Worm (Caenorhabditis elegans) whole organism, L4 larva: ENCODE results near the gene grd-6.

Experiments
- F10B5.3 ChIP-seq: sonication (generic microtip); optimal IDR thresholded peaks from 2 replicates; lab custom pipeline; 2016; ENCODE audit warnings: mild to moderate bottlenecking, missing genetic modification characterization, missing compliant biosample characterization
- Y48G9A.11 ChIP-seq: fragments of 200-800 bp; sonication (Bioruptor generic); IDR thresholded peaks from 2 replicates; pipeline ENCODE4 v1.3.6; 2022; ENCODE audit warnings: missing genetic modification reagents, missing genetic modification characterization, missing compliant biosample characterization
- Y5F2A.4 ChIP-seq: fragments of 200-800 bp; sonication (Bioruptor generic); optimal IDR thresholded peaks from 2 replicates; lab custom pipeline; 2018; ENCODE audit warnings: mild to moderate bottlenecking, missing genetic modification characterization, missing compliant biosample characterization
- ZK546.5 ChIP-seq, 2 experiments: sonication (generic microtip); optimal IDR thresholded peaks; 2 replicates each; lab custom pipeline; 2017; ENCODE audit warnings: missing biosample characterization in 2 of 2, missing genetic modification characterization in 2 of 2
- aha-1 ChIP-seq: fragments of 150-350 bp; peaks from one replicate; lab custom pipeline; 2014; ENCODE audit warnings: missing biosample characterization, missing genetic modification characterization
- ceh-44 ChIP-seq: fragments of 200-800 bp; sonication (Bioruptor generic); IDR thresholded peaks from 2 replicates; pipeline ENCODE4 v1.3.6; 2022; ENCODE audit warnings: missing genetic modification reagents, missing genetic modification characterization, missing compliant biosample characterization
- ctbp-1 ChIP-seq: fragments of 200-800 bp; sonication (Bioruptor generic); IDR thresholded peaks from 2 replicates; pipeline ENCODE4 v1.3.6; 2022; ENCODE audit warnings: missing genetic modification reagents, missing genetic modification characterization, missing compliant biosample characterization
- dmd-6 ChIP-seq: fragments of 200-800 bp; sonication (Bioruptor generic); IDR thresholded peaks from 2 replicates; pipeline ENCODE4 v1.3.6; 2022; ENCODE audit warnings: missing genetic modification reagents, missing genetic modification characterization, missing compliant biosample characterization
- dmd-8 ChIP-seq: fragments of 200-800 bp; sonication (Bioruptor generic); IDR thresholded peaks from 2 replicates; pipeline ENCODE4 v1.3.6; 2022; ENCODE audit warnings: missing genetic modification characterization, missing compliant biosample characterization
- dpl-1 ChIP-seq: fragments of 150-350 bp; optimal IDR thresholded peaks from 2 replicates; lab custom pipeline; 2014; ENCODE audit warnings: missing biosample characterization, missing genetic modification reagents, missing genetic modification characterization
- dve-1 ChIP-seq: sonication (generic microtip); optimal IDR thresholded peaks from 2 replicates; lab custom pipeline; 2017; ENCODE audit warnings: antibody characterized with exemption, mild to moderate bottlenecking, missing genetic modification characterization, missing compliant biosample characterization; ENCODE audit not compliant: insufficient read depth
- egl-43 ChIP-seq: fragments of 200-800 bp; sonication (Bioruptor generic); IDR thresholded peaks from 2 replicates; pipeline ENCODE4 v1.3.6; 2022; ENCODE audit warnings: missing genetic modification reagents, missing genetic modification characterization, missing compliant biosample characterization
- fkh-10 ChIP-seq: fragments of 150-350 bp; optimal IDR thresholded peaks from 2 replicates; lab custom pipeline; 2014; ENCODE audit warnings: missing biosample characterization, missing genetic modification reagents, missing genetic modification characterization
- fos-1 ChIP-seq: fragments of 150-350 bp; optimal IDR thresholded peaks from 2 replicates; lab custom pipeline; 2014; ENCODE audit warnings: missing biosample characterization, missing genetic modification characterization
- hif-1 ChIP-seq, 2 experiments: sonication (generic microtip); optimal IDR thresholded peaks; 2 replicates each; lab custom pipeline; 2016 to 2017; ENCODE audit warnings: missing compliant biosample characterization in 2 of 2, missing genetic modification characterization in 2 of 2, missing genetic modification reagents in 2 of 2, missing genotype in 2 of 2, mild to moderate bottlenecking in 1 of 2
- lin-1 ChIP-seq: fragments of 200-800 bp; sonication (Bioruptor generic); IDR thresholded peaks from 2 replicates; pipeline ENCODE4 v1.3.6; 2022; ENCODE audit warnings: missing genetic modification reagents, missing genetic modification characterization, missing compliant biosample characterization
- lin-15B ChIP-seq: fragments of 150-350 bp; sonication (generic microtip); optimal IDR thresholded peaks from 3 replicates; lab custom pipeline; 2014; ENCODE audit warnings: missing biosample characterization, missing genetic modification characterization
- lin-39 ChIP-seq: fragments of 150-350 bp; optimal IDR thresholded peaks from 2 replicates; lab custom pipeline; 2014; ENCODE audit warnings: missing biosample characterization, missing genetic modification reagents, missing genetic modification characterization
- lir-3 ChIP-seq: sonication (generic microtip); optimal IDR thresholded peaks from 2 replicates; lab custom pipeline; 2016; ENCODE audit warnings: mild to moderate bottlenecking, missing genetic modification characterization, missing compliant biosample characterization
- lsy-2 ChIP-seq, 2 experiments: fragments of 150-350 bp in 1 of 2; sonication (generic microtip) in 1 of 2; optimal IDR thresholded peaks; 2 replicates each; lab custom pipeline; 2014 to 2017; ENCODE audit warnings: missing biosample characterization in 2 of 2, missing genetic modification characterization in 2 of 2
- madf-9 ChIP-seq: fragments of 200-800 bp; sonication (Bioruptor generic); conservative IDR thresholded peaks from 2 replicates; pipeline ENCODE4 v1.3.6; 2022; ENCODE audit warnings: missing genetic modification reagents, missing genetic modification characterization, missing compliant biosample characterization
- mdl-1 ChIP-seq, 2 experiments: fragments of 150-350 bp in 1 of 2; sonication (generic microtip) in 1 of 2; optimal IDR thresholded peaks; 2 replicates each; lab custom pipeline; 2014 to 2017; ENCODE audit warnings: missing biosample characterization in 2 of 2, missing genetic modification characterization in 2 of 2
- mdt-29 ChIP-seq: fragments of 200-800 bp; sonication (Bioruptor generic); IDR thresholded peaks from 2 replicates; pipeline ENCODE4 v1.3.6; 2022; ENCODE audit warnings: missing genetic modification reagents, missing genetic modification characterization, missing compliant biosample characterization
- mep-1 ChIP-seq: fragments of 150-350 bp; sonication (generic microtip); optimal IDR thresholded peaks from 3 replicates; lab custom pipeline; 2014; ENCODE audit warnings: missing biosample characterization, missing genetic modification characterization
- mes-2 ChIP-seq: sonication (generic microtip); optimal IDR thresholded peaks from 2 replicates; lab custom pipeline; 2016; ENCODE audit warnings: missing genotype, mild to moderate bottlenecking, missing genetic modification characterization, missing compliant biosample characterization; ENCODE audit not compliant: poor library complexity, severe bottlenecking
- mxl-3 ChIP-seq: fragments of 200-800 bp; sonication (Bioruptor generic); optimal IDR thresholded peaks from 2 replicates; lab custom pipeline; 2018; ENCODE audit warnings: mild to moderate bottlenecking, missing genetic modification characterization, missing compliant biosample characterization
- nhr-10 ChIP-seq: fragments of 150-350 bp; optimal IDR thresholded peaks from 2 replicates; lab custom pipeline; 2014; ENCODE audit warnings: missing biosample characterization, missing genetic modification characterization
- nhr-11 ChIP-seq: fragments of 150-350 bp; optimal IDR thresholded peaks from 2 replicates; lab custom pipeline; 2014; ENCODE audit warnings: missing biosample characterization, missing genetic modification characterization
- nhr-111 ChIP-seq: fragments of 200-800 bp; sonication (Bioruptor generic); optimal IDR thresholded peaks from 2 replicates; lab custom pipeline; 2018; ENCODE audit warnings: mild to moderate bottlenecking, missing genetic modification characterization, missing compliant biosample characterization
- nhr-42 ChIP-seq: fragments of 200-800 bp; sonication (Bioruptor generic); IDR thresholded peaks from 2 replicates; pipeline ENCODE4 v1.3.6; 2022; ENCODE audit warnings: missing genetic modification characterization, missing compliant biosample characterization
- nhr-6 ChIP-seq: fragments of 150-350 bp; optimal IDR thresholded peaks from 2 replicates; lab custom pipeline; 2014; ENCODE audit warnings: missing biosample characterization, missing genetic modification characterization
- nhr-76 ChIP-seq: fragments of 150-350 bp; optimal IDR thresholded peaks from 2 replicates; lab custom pipeline; 2014; ENCODE audit warnings: missing biosample characterization, missing genetic modification characterization
- rbr-2 ChIP-seq: sonication (generic microtip); optimal IDR thresholded peaks from 2 replicates; lab custom pipeline; 2016; ENCODE audit warnings: missing genotype, missing genetic modification characterization, missing compliant biosample characterization
- sdz-12 ChIP-seq: fragments of 200-800 bp; sonication (Bioruptor generic); optimal IDR thresholded peaks from 2 replicates; lab custom pipeline; 2018; ENCODE audit warnings: mild to moderate bottlenecking, missing genetic modification characterization, missing compliant biosample characterization
- set-16 ChIP-seq: fragments of 200-800 bp; sonication (Bioruptor generic); IDR thresholded peaks from 2 replicates; pipeline ENCODE4 v1.3.6; 2022; ENCODE audit warnings: missing genetic modification reagents, missing genetic modification characterization, missing compliant biosample characterization
- snpc-4 ChIP-seq: fragments of 150-350 bp; optimal IDR thresholded peaks from 2 replicates; lab custom pipeline; 2014; ENCODE audit warnings: missing biosample characterization, missing genetic modification characterization
- spr-3 ChIP-seq: fragments of 200-800 bp; sonication (Bioruptor generic); optimal IDR thresholded peaks from 2 replicates; lab custom pipeline; 2018; ENCODE audit warnings: mild to moderate bottlenecking, missing genetic modification characterization, missing compliant biosample characterization
- unc-130 ChIP-seq: sonication (generic microtip); optimal IDR thresholded peaks from 2 replicates; lab custom pipeline; 2016; ENCODE audit warnings: missing genetic modification reagents, missing genetic modification characterization, missing compliant biosample characterization
- unc-39 ChIP-seq: sonication (generic microtip); optimal IDR thresholded peaks from 2 replicates; lab custom pipeline; 2017; ENCODE audit warnings: missing biosample characterization, missing genetic modification characterization
- unc-62 ChIP-seq, 3 experiments: fragments of 150-350 bp in 1 of 3; sonication (generic microtip); optimal IDR thresholded peaks in 2 of 3; peaks in 1 of 3; 1 replicate in 1 of 3; 2 replicates in 2 of 3; lab custom pipeline; 2014 to 2017; ENCODE audit warnings: missing biosample characterization in 3 of 3, missing genetic modification characterization in 3 of 3, missing genetic modification reagents in 3 of 3, missing genotype in 1 of 3
- vab-7 ChIP-seq: fragments of 200-800 bp; sonication (Bioruptor generic); IDR thresholded peaks from 2 replicates; pipeline ENCODE4 v1.3.6; 2022; ENCODE audit warnings: missing genetic modification reagents, missing genetic modification characterization, missing compliant biosample characterization
- zip-11 ChIP-seq: fragments of 200-800 bp; sonication (Bioruptor generic); IDR thresholded peaks from 2 replicates; pipeline ENCODE4 v1.3.6; 2022; ENCODE audit warnings: missing genetic modification characterization, missing compliant biosample characterization
- zip-2 ChIP-seq: fragments of 150-350 bp; optimal IDR thresholded peaks from 2 replicates; lab custom pipeline; 2014; ENCODE audit warnings: missing biosample characterization, missing genetic modification characterization

Gene grd-6

DNA sequence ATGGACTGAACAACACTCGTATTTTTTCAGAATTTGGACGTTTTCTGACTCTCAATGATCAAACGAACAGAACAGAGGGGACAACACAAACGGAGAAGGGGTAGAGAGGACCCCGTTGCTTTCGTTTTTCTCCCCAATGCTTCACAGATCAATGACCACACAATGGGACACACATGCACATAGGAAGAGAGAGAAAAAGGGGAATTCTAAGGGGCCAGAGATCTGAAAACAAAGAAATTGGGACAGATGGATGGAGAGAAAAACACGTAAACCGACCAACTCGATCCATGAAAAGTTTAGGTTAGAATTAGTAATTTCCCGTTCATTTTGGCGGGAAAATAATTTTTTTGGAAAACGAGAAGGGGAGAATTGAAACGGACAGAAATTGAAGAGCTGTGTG is 48.8 kb downstream of the grd-6 start (continued):
- TF ChIP-seq hif-1 (tag; optimal IDR thresholded peaks at IDR 0.05; lab: Kevin White, UChicago) (peak in 1 of 2 experiments; percentile 9), lsy-2 (tag; optimal IDR thresholded peaks at IDR 0.05; lab: Kevin White, UChicago) (no peak), unc-62 (GFP tag; optimal IDR thresholded peaks at IDR 0.05 in 1 of 2; lab: Kevin White, UChicago) (peak in 1 of 2 experiments; percentile 92), unc-62 (tag; optimal IDR thresholded peaks at IDR 0.05; lab: Kevin White, UChicago) (no peak)

- TF ChIP-seq unc-62 (GFP tag; optimal IDR thresholded peaks at IDR 0.05 in 1 of 2; lab: Kevin White, UChicago) (peak in 1 of 2 experiments; percentile 84), unc-62 (tag; optimal IDR thresholded peaks at IDR 0.05; lab: Kevin White, UChicago) (no peak), lin-39 (no peak)
Measured at ce11 chrV:9271835-9272234, 50.2 kb downstream of the grd-6 start.

DNA sequence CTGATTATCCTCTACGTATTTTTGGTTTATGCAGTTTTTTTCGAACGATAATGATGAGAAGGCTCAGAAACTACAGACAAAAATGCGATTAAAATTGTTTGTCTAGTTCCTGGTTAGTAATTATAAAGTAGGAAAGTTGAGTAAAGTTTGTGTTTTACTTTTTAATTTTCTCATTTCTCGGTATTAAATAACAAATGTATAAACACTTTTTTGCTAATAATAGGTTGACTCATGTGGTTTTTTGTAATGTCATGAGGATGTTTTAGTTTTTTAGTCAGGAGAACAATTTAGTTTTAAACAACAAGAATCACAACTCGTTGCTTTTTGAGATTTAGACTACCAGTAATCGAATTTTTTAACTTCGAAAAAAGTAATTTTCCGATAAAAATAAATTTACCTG is 51.0 kb downstream of the grd-6 start:
- TF ChIP-seq ceh-44 (GFP tag; lab: Robert Waterston, UW) (no peak), unc-39 (tag; lab: Kevin White, UChicago) (no peak), ZK546.5 (tag; optimal IDR thresholded peaks at IDR 0.05; lab: Kevin White, UChicago) (no peak), hif-1 (tag; optimal IDR thresholded peaks at IDR 0.05; lab: Kevin White, UChicago) (no peak), spr-3 (GFP tag; lab: Kevin White, UChicago) (no peak)

ce11 chrV:9273587-9273986 is 51.9 kb downstream of the grd-6 start:
- TF ChIP-seq sdz-12 (GFP tag; lab: Kevin White, UChicago) (no peak), nhr-76 (tag; lab: Kevin White, UChicago) (no peak), lir-3 (no peak), nhr-111 (GFP tag; lab: Kevin White, UChicago) (no peak), dmd-8 (GFP tag; lab: Robert Waterston, UW) (no peak), vab-7 (GFP tag; lab: Robert Waterston, UW) (no peak), nhr-6 (no peak), mep-1 (peak; percentile 74), nhr-10 (tag; lab: Kevin White, UChicago) (no peak), hif-1 (tag; optimal IDR thresholded peaks at IDR 0.05; lab: Kevin White, UChicago) (peak in 1 of 2 experiments; percentile 57), mdl-1 (tag; optimal IDR thresholded peaks at IDR 0.05; lab: Kevin White, UChicago) (peak; percentile 79 to 83), fkh-10 (GFP tag; lab: Kevin White, UChicago) (peak; percentile 62), rbr-2 (peak; percentile 75), F10B5.3 (no peak), dpl-1 (GFP tag; lab: Kevin White, UChicago) (peak; percentile 16), lin-39 (no peak), zip-11 (GFP tag; lab: Robert Waterston, UW) (no peak), Y5F2A.4 (GFP tag; lab: Kevin White, UChicago) (no peak), unc-39 (tag; lab: Kevin White, UChicago) (no peak), nhr-11 (tag; lab: Kevin White, UChicago) (peak; percentile 59), set-16 (no peak), dmd-6 (peak; percentile 54), snpc-4 (tag; lab: Kevin White, UChicago) (no peak), spr-3 (GFP tag; lab: Kevin White, UChicago) (no peak), unc-130 (GFP tag; lab: Kevin White, UChicago) (no peak), ctbp-1 (GFP tag; lab: Robert Waterston, UW) (peak; percentile 81), nhr-42 (GFP tag; lab: Robert Waterston, UW) (no peak), lin-15B (no peak), mes-2 (peak; percentile 46), fos-1 (tag; lab: Kevin White, UChicago) (no peak), egl-43 (no peak), lin-1 (no peak), unc-62 (GFP tag; optimal IDR thresholded peaks at IDR 0.05 in 1 of 2; lab: Kevin White, UChicago) (peak in 1 of 2 experiments; percentile 88), unc-62 (tag; optimal IDR thresholded peaks at IDR 0.05; lab: Kevin White, UChicago) (no peak), madf-9 (no peak), mxl-3 (peak; percentile 66), aha-1 (tag; lab: Kevin White, UChicago) (peak; percentile 91), Y48G9A.11 (GFP tag; lab: Robert Waterston, UW) (no peak), dve-1 (tag; lab: Kevin White, UChicago) (peak; percentile 61), ZK546.5 (tag; optimal IDR thresholded peaks at IDR 0.05; lab: Kevin White, UChicago) (no peak), zip-2 (tag; lab: Kevin White, UChicago) (no peak), mdt-29 (GFP tag; lab: Robert Waterston, UW) (no peak)
